Worm (Caenorhabditis elegans): ENCODE data around the gene srj-1.

srj-1 gene

ce11 chrIV:11952612-11953299 lies 12.5 kb downstream of the srj-1 start, which contains the start of gene gdh-1 (continued):
- no peak for TF ChIP-seq zip-11 (GFP tag; IDR thresholded peaks at IDR 0.05)
- no peak for TF ChIP-seq lin-13 (GFP tag; optimal IDR thresholded peaks at IDR 0.05)
- TF ChIP-seq aly-2 (tag; optimal IDR thresholded peaks at IDR 0.05): no peak
- no peak for TF ChIP-seq daf-12 (tag; optimal IDR thresholded peaks at IDR 0.05)
- TF ChIP-seq ZK546.5 (tag; optimal IDR thresholded peaks at IDR 0.05): no peak
- TF ChIP-seq nhr-42 (GFP tag; IDR thresholded peaks at IDR 0.05): no peak
- peak; percentile 50 for TF ChIP-seq hmg-1.1 (GFP tag; IDR thresholded peaks at IDR 0.05)
- TF ChIP-seq F10B5.3 (tag; optimal IDR thresholded peaks at IDR 0.05): no peak
- no peak for TF ChIP-seq php-3 (GFP tag; IDR thresholded peaks at IDR 0.05)
- TF ChIP-seq unc-62 (GFP tag; optimal IDR thresholded peaks at IDR 0.05 in 1 of 2): no peak
- no peak for TF ChIP-seq unc-62 (tag; optimal IDR thresholded peaks at IDR 0.05)
- TF ChIP-seq daf-8 (GFP tag; IDR thresholded peaks at IDR 0.05): no peak
- TF ChIP-seq zfp-3 (GFP tag; conservative IDR thresholded peaks at IDR 0.05): no peak
- 0 out of 2 replicates have a peak, but pooled peaks have one; percentile 15 for TF ChIP-seq snpc-1.2 (GFP tag; IDR thresholded peaks at IDR 0.05)

- peak; percentile 56 for TF ChIP-seq aha-1 (tag)
- no peak for TF ChIP-seq lin-29 (GFP tag; IDR thresholded peaks at IDR 0.05)
Measured at ce11 chrIV:11950270-11950669, 15.0 kb downstream of the srj-1 start, which contains the start of gene tbx-36. TSS of gene tbx-36 (plus strand) at chrIV:11950570.

ce11 chrIV:11949717-11950116 lies 15.5 kb downstream of the srj-1 start, which contains the start of gene hdl-1:
TSS of gene hdl-1 (minus strand) at chrIV:11949817.
- no peak for TF ChIP-seq mxl-3 (GFP tag; optimal IDR thresholded peaks at IDR 0.05)
- TF ChIP-seq mxl-2 (GFP tag; conservative IDR thresholded peaks at IDR 0.05): no peak
- no peak for TF ChIP-seq hlh-11 (tag; optimal IDR thresholded peaks at IDR 0.05)
- no peak for TF ChIP-seq nhr-102 (tag; optimal IDR thresholded peaks at IDR 0.05)
- no peak for TF ChIP-seq mes-2 (tag; optimal IDR thresholded peaks at IDR 0.05; ENCODE audit: poor library complexity, severe bottlenecking)
- TF ChIP-seq lir-3 (tag; optimal IDR thresholded peaks at IDR 0.05): no peak
- no peak for TF ChIP-seq arid-1 (GFP tag; conservative IDR thresholded peaks at IDR 0.05)
- no peak for TF ChIP-seq ceh-28 (tag; optimal IDR thresholded peaks at IDR 0.05)
- TF ChIP-seq unc-62 (GFP tag; optimal IDR thresholded peaks at IDR 0.05 in 1 of 2): no peak
- no peak for TF ChIP-seq unc-62 (tag; optimal IDR thresholded peaks at IDR 0.05)
- TF ChIP-seq mdt-29 (GFP tag; IDR thresholded peaks at IDR 0.05): no peak
- TF ChIP-seq zfp-2 (tag; optimal IDR thresholded peaks at IDR 0.05): no peak
- TF ChIP-seq Y75B8A.6 (GFP tag; IDR thresholded peaks at IDR 0.05): no peak
- TF ChIP-seq rbr-2 (tag; optimal IDR thresholded peaks at IDR 0.05): no peak
- TF ChIP-seq dve-1 (tag; optimal IDR thresholded peaks at IDR 0.05; ENCODE audit: insufficient read depth): no peak
- TF ChIP-seq sdz-12 (GFP tag; optimal IDR thresholded peaks at IDR 0.05): no peak
- TF ChIP-seq ztf-7 (tag; optimal IDR thresholded peaks at IDR 0.05): no peak

ce11 chrIV:11945621-11946020 lies 19.6 kb downstream of the srj-1 start, which contains the start of gene ZK829.3:
TSS of gene ZK829.3 (minus strand) at chrIV:11945721.
- TF ChIP-seq mdt-29 (GFP tag; IDR thresholded peaks at IDR 0.05): no peak
- no peak for TF ChIP-seq pha-4 (GFP tag; IDR thresholded peaks at IDR 0.05)
- no peak for TF ChIP-seq pha-4 (tag; optimal IDR thresholded peaks at IDR 0.05)
- no peak for TF ChIP-seq madf-5 (GFP tag; IDR thresholded peaks at IDR 0.05)
- no peak for TF ChIP-seq ZK337.2 (GFP tag; IDR thresholded peaks at IDR 0.05)
- no peak for TF ChIP-seq saeg-2 (GFP tag; IDR thresholded peaks at IDR 0.05)
- no peak for TF ChIP-seq mep-1 (tag; optimal IDR thresholded peaks at IDR 0.05)
- TF ChIP-seq hmg-1.1 (GFP tag; IDR thresholded peaks at IDR 0.05): no peak
- no peak for TF ChIP-seq F10B5.3 (tag; optimal IDR thresholded peaks at IDR 0.05)
- no peak for TF ChIP-seq sdz-12 (GFP tag; optimal IDR thresholded peaks at IDR 0.05)
- TF ChIP-seq ztf-7 (tag; optimal IDR thresholded peaks at IDR 0.05): no peak
- TF ChIP-seq nhr-11 (tag; optimal IDR thresholded peaks at IDR 0.05): no peak
- TF ChIP-seq zfp-2 (tag; optimal IDR thresholded peaks at IDR 0.05): no peak
- TF ChIP-seq R02D3.7 (tag; optimal IDR thresholded peaks at IDR 0.05): no peak
- TF ChIP-seq aly-2 (tag; optimal IDR thresholded peaks at IDR 0.05): no peak
- TF ChIP-seq zag-1 (tag; optimal IDR thresholded peaks at IDR 0.05): no peak
